Worm (Caenorhabditis elegans) whole organism, mixed stage, embryonic: ENCODE data around the gene Y71H2AM.3.

Source experiments
- bed-3 ChIP-seq: fragments of 200-800 bp; sonication (Bioruptor generic); optimal IDR thresholded peaks from 3 replicates; lab custom pipeline; 2018; ENCODE audit warnings: mild to moderate bottlenecking, missing genetic modification characterization, moderate library complexity, missing compliant biosample characterization
- blmp-1 ChIP-seq: fragments of 150-350 bp; optimal IDR thresholded peaks from 2 replicates; lab custom pipeline; 2014; ENCODE audit warnings: missing biosample characterization, missing genetic modification characterization
- ceh-39 ChIP-seq: fragments of 150-350 bp; optimal IDR thresholded peaks from 2 replicates; lab custom pipeline; 2014; ENCODE audit warnings: missing biosample characterization, missing genetic modification characterization
- ceh-43 ChIP-seq: fragments of 200-800 bp; sonication (Bioruptor generic); optimal IDR thresholded peaks from 2 replicates; lab custom pipeline; 2018; ENCODE audit warnings: mild to moderate bottlenecking, missing genetic modification characterization, moderate library complexity, missing compliant biosample characterization
- ceh-83 ChIP-seq: fragments of 200-800 bp; sonication (Bioruptor generic); optimal IDR thresholded peaks from 2 replicates; lab custom pipeline; 2018; ENCODE audit warnings: mild to moderate bottlenecking, missing genetic modification characterization, missing compliant biosample characterization
- ces-1 ChIP-seq: fragments of 150-350 bp; optimal IDR thresholded peaks from 2 replicates; lab custom pipeline; 2014; ENCODE audit warnings: missing biosample characterization, missing genetic modification reagents, missing genetic modification characterization
- cnd-1 ChIP-seq: fragments of 200-800 bp; sonication (Bioruptor generic); optimal IDR thresholded peaks from 2 replicates; lab custom pipeline; 2018; ENCODE audit warnings: mild to moderate bottlenecking, missing genetic modification characterization, missing compliant biosample characterization
- drap-1 ChIP-seq: fragments of 200-800 bp; sonication (Bioruptor generic); optimal IDR thresholded peaks from 3 replicates; lab custom pipeline; 2018; ENCODE audit warnings: mild to moderate bottlenecking, missing genetic modification characterization, missing compliant biosample characterization
- elt-1 ChIP-seq: sonication (generic microtip); optimal IDR thresholded peaks from 2 replicates; lab custom pipeline; 2017; ENCODE audit warnings: missing genetic modification characterization, mild to moderate bottlenecking, missing compliant biosample characterization, antibody characterized with exemption, moderate library complexity, borderline replicate concordance; ENCODE audit not compliant: insufficient read depth
- elt-3 ChIP-seq: fragments of 150-350 bp; optimal IDR thresholded peaks from 2 replicates; lab custom pipeline; 2014; ENCODE audit warnings: missing biosample characterization, missing genetic modification characterization
- hlh-1 ChIP-seq: fragments of 150-350 bp; optimal IDR thresholded peaks from 2 replicates; lab custom pipeline; 2014; ENCODE audit warnings: missing biosample characterization, missing genetic modification reagents, missing genetic modification characterization
- lin-13 ChIP-seq: fragments of 150-350 bp; optimal IDR thresholded peaks from 2 replicates; lab custom pipeline; 2014; ENCODE audit warnings: missing biosample characterization, missing genetic modification characterization
- lin-32 ChIP-seq: fragments of 200-800 bp; sonication (Bioruptor generic); optimal IDR thresholded peaks from 2 replicates; lab custom pipeline; 2018; ENCODE audit warnings: mild to moderate bottlenecking, missing genetic modification characterization, missing compliant biosample characterization
- lsy-2 ChIP-seq: fragments of 150-350 bp; optimal IDR thresholded peaks from 2 replicates; lab custom pipeline; 2014; ENCODE audit warnings: missing biosample characterization, missing genetic modification characterization
- mab-5 ChIP-seq: fragments of 150-350 bp; optimal IDR thresholded peaks from 2 replicates; lab custom pipeline; 2014; ENCODE audit warnings: missing biosample characterization, missing genetic modification characterization
- mep-1 ChIP-seq: fragments of 150-350 bp; optimal IDR thresholded peaks from 2 replicates; lab custom pipeline; 2017; ENCODE audit warnings: missing biosample characterization, missing genetic modification reagents, missing genetic modification characterization, inconsistent platforms
- nhr-12 ChIP-seq: fragments of 150-350 bp; optimal IDR thresholded peaks from 2 replicates; lab custom pipeline; 2014; ENCODE audit warnings: missing biosample characterization, missing genetic modification characterization
- nhr-2 ChIP-seq: fragments of 150-350 bp; optimal IDR thresholded peaks from 2 replicates; lab custom pipeline; 2014; ENCODE audit warnings: missing biosample characterization, missing genetic modification characterization
- nhr-237 ChIP-seq: fragments of 150-350 bp; optimal IDR thresholded peaks from 2 replicates; lab custom pipeline; 2014; ENCODE audit warnings: missing biosample characterization, missing genetic modification characterization
- nhr-28 ChIP-seq: fragments of 150-350 bp; optimal IDR thresholded peaks from 2 replicates; lab custom pipeline; 2014; ENCODE audit warnings: missing biosample characterization, missing genetic modification characterization
- nhr-76 ChIP-seq: sonication (generic microtip); optimal IDR thresholded peaks from 2 replicates; lab custom pipeline; 2017; ENCODE audit warnings: missing biosample characterization, missing genetic modification characterization
- pha-4 ChIP-seq: fragments of 150-350 bp; optimal IDR thresholded peaks from 2 replicates; lab custom pipeline; 2018; ENCODE audit warnings: missing biosample characterization, missing genetic modification reagents, missing genetic modification characterization
- snpc-4 ChIP-seq: fragments of 150-350 bp; optimal IDR thresholded peaks from 2 replicates; lab custom pipeline; 2014; ENCODE audit warnings: missing biosample characterization, missing genetic modification characterization
- sptf-1 ChIP-seq: sonication (generic microtip); optimal IDR thresholded peaks from 2 replicates; lab custom pipeline; 2017; ENCODE audit warnings: mild to moderate bottlenecking, missing genetic modification characterization, moderate library complexity, missing compliant biosample characterization
- unc-120 ChIP-seq: sonication (generic microtip); optimal IDR thresholded peaks from 2 replicates; lab custom pipeline; 2017; ENCODE audit warnings: missing genetic modification characterization, missing compliant biosample characterization; ENCODE audit not compliant: poor library complexity, severe bottlenecking
- unc-39 ChIP-seq: fragments of 150-350 bp; optimal IDR thresholded peaks from 2 replicates; lab custom pipeline; 2014; ENCODE audit warnings: missing biosample characterization, missing genetic modification characterization
- unc-62 ChIP-seq: fragments of 150-350 bp; optimal IDR thresholded peaks from 2 replicates; lab custom pipeline; 2014; ENCODE audit warnings: missing biosample characterization, missing genetic modification reagents, missing genetic modification characterization
- zip-8 ChIP-seq: fragments of 150-350 bp; optimal IDR thresholded peaks from 2 replicates; lab custom pipeline; 2014; ENCODE audit warnings: missing biosample characterization, missing genetic modification characterization
- ztf-11 ChIP-seq: fragments of 150-350 bp; optimal IDR thresholded peaks from 2 replicates; lab custom pipeline; 2014; ENCODE audit warnings: missing biosample characterization, missing genetic modification characterization

Gene Y71H2AM.3

ce11 chrIII:2817847-2818246, 12.6 kb downstream of the Y71H2AM.3 start:
- no peak for TF ChIP-seq pha-4 (tag; lab: Kevin White, UChicago)
- TF ChIP-seq elt-3, result no peak
- no peak for TF ChIP-seq bed-3
- no peak for TF ChIP-seq ces-1 (GFP tag; lab: Kevin White, UChicago)
- TF ChIP-seq ceh-43 (GFP tag; lab: Kevin White, UChicago), result no peak
- TF ChIP-seq lin-13 (tag; lab: Kevin White, UChicago), result no peak
- no peak for TF ChIP-seq elt-1 (tag; lab: Kevin White, UChicago)
- TF ChIP-seq cnd-1 (tag; lab: Kevin White, UChicago), result no peak
- no peak for TF ChIP-seq unc-62 (GFP tag; lab: Kevin White, UChicago)
- TF ChIP-seq snpc-4, result no peak
- no peak for TF ChIP-seq unc-120
- no peak for TF ChIP-seq lin-32 (GFP tag; lab: Kevin White, UChicago)
- TF ChIP-seq unc-39 (tag; lab: Kevin White, UChicago), result no peak
- TF ChIP-seq zip-8 (tag; lab: Kevin White, UChicago), result no peak
- no peak for TF ChIP-seq ztf-11 (tag; lab: Kevin White, UChicago)
- TF ChIP-seq lsy-2 (tag; lab: Kevin White, UChicago), result no peak

- no peak for TF ChIP-seq ces-1 (GFP tag; lab: Kevin White, UChicago)
- TF ChIP-seq elt-3, result no peak
- TF ChIP-seq, all 35 proteins: peak for 0
Observed at ce11 chrIII:2818980-2819379, 13.8 kb downstream of the Y71H2AM.3 start, which contains the start of gene pipp-4P. Gene pipp-4P, plus strand, starts transcription at chrIII:2819280.

DNA sequence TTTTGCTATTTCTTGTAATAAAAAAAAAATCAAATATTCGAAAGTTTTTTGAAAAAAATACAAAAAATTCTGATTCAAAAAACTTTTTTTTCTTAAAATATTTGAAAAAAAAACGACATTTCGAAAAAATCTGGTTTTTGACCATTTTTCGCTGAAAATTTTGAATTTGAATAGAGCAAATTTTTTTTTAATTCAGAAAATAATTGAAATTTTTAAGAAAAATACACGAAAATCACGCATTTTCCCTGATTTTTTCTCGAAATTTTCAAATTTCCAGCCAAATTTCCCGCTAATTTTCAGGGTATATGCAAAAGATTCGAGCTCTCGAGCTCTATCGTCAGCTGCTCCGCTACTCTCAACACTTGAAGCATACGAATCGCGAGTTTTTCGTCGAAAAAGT, 21.5 kb downstream of the Y71H2AM.3 start, which contains the start of gene Y71H2AM.1:
Y71H2AM.1 (plus strand) TSS at position 301 of the 400 bp plus-strand sequence.
- TF ChIP-seq lin-13 (tag; lab: Kevin White, UChicago) (no peak), pha-4 (tag; lab: Kevin White, UChicago) (no peak), ceh-39 (no peak), mep-1 (tag; lab: Kevin White, UChicago) (no peak), blmp-1 (tag; lab: Kevin White, UChicago) (no peak), bed-3 (no peak), unc-120 (no peak), nhr-237 (tag; lab: Kevin White, UChicago) (no peak), sptf-1 (tag; lab: Kevin White, UChicago) (no peak), ces-1 (GFP tag; lab: Kevin White, UChicago) (no peak), ztf-11 (tag; lab: Kevin White, UChicago) (no peak), ceh-83 (no peak), drap-1 (no peak), elt-3 (no peak), nhr-76 (tag; lab: Kevin White, UChicago) (no peak), lsy-2 (tag; lab: Kevin White, UChicago) (no peak), mab-5 (tag; lab: Kevin White, UChicago) (no peak), ceh-43 (GFP tag; lab: Kevin White, UChicago) (no peak)

ce11 chrIII:2832483-2832882, 27.3 kb downstream of the Y71H2AM.3 start, which contains the start of gene Y71H2AM.29:
Gene Y71H2AM.29, plus strand, starts transcription at chrIII:2832783.
- no peak for TF ChIP-seq nhr-76 (tag; lab: Kevin White, UChicago)
- no peak for TF ChIP-seq unc-120
- no peak for TF ChIP-seq zip-8 (tag; lab: Kevin White, UChicago)

DNA sequence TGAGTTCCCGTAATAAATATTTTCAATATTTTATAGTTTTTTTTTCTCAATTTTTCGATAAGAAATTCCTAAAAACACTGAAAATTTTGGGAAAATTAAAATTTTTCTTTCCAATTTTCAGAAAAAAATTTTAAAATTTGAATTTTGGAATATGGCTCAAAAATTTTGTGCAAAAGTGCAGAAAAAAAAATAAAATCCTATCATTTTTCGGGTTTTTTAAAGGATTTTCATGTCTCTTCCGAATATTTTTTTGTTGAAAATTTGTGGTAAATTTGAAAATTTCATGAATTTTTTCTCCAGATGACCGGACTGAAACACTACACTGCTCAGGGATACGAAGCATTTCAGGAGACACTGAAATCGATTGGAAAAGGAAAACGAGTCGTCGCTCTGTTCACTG, 29.1 kb downstream of the Y71H2AM.3 start, which contains the start of gene txdc-17:
txdc-17 (plus strand) TSS at position 301 of the 400 bp plus-strand sequence.
- TF ChIP-seq lsy-2 (tag; lab: Kevin White, UChicago) (no peak), nhr-28 (tag; lab: Kevin White, UChicago) (no peak), hlh-1 (tag; lab: Kevin White, UChicago) (no peak), cnd-1 (tag; lab: Kevin White, UChicago) (no peak), snpc-4 (no peak), lin-32 (GFP tag; lab: Kevin White, UChicago) (no peak), lin-13 (tag; lab: Kevin White, UChicago) (no peak), unc-120 (no peak), nhr-12 (tag; lab: Kevin White, UChicago) (no peak), nhr-76 (tag; lab: Kevin White, UChicago) (no peak), nhr-2 (tag; lab: Kevin White, UChicago) (no peak), ceh-43 (GFP tag; lab: Kevin White, UChicago) (no peak), mep-1 (tag; lab: Kevin White, UChicago) (no peak), unc-39 (tag; lab: Kevin White, UChicago) (no peak), zip-8 (tag; lab: Kevin White, UChicago) (no peak), blmp-1 (tag; lab: Kevin White, UChicago) (no peak)
